Fruit fly (Drosophila melanogaster) whole organism, wandering third instar larva: ENCODE data around the gene CG9961.

Experiments used
- Abd-B ChIP-seq: fragments of >200 bp; optimal IDR thresholded peaks from 2 replicates; lab custom pipeline; 2017; ENCODE audit warnings: missing biosample characterization, missing genetic modification characterization
- CG32264 ChIP-seq: fragments of 200-800 bp; sonication (Bioruptor generic); optimal IDR thresholded peaks from 2 replicates; lab custom pipeline; 2016; ENCODE audit warnings: missing biosample characterization, missing genetic modification characterization
- CG9705 ChIP-seq: fragments of 200-800 bp; sonication (Bioruptor generic); optimal IDR thresholded peaks from 2 replicates; lab custom pipeline; 2018; ENCODE audit warnings: missing biosample characterization, mild to moderate bottlenecking, missing genetic modification characterization
- CrebA ChIP-seq: fragments of 200-800 bp; sonication (Bioruptor generic); optimal IDR thresholded peaks from 2 replicates; lab custom pipeline; 2016; ENCODE audit warnings: missing biosample characterization, mild to moderate bottlenecking, missing genetic modification characterization, borderline replicate concordance
- Dfd ChIP-seq: fragments of >200 bp; optimal IDR thresholded peaks from 2 replicates; lab custom pipeline; 2017; ENCODE audit warnings: missing biosample characterization, missing genetic modification characterization
- Dif ChIP-seq: fragments of 200-275, 200-300 bp; sonication (Bioruptor generic); optimal IDR thresholded peaks from 2 replicates; lab custom pipeline; 2018; ENCODE audit warnings: missing biosample characterization, missing genetic modification characterization; ENCODE audit not compliant: partially characterized antibody
- GATAd ChIP-seq: sonication (Bioruptor generic); optimal IDR thresholded peaks from 2 replicates; lab custom pipeline; 2016; ENCODE audit warnings: missing biosample characterization, missing genetic modification characterization
- HLH106 ChIP-seq: fragments of 200-800 bp; optimal IDR thresholded peaks from 3 replicates; lab custom pipeline; 2019; ENCODE audit warnings: missing biosample characterization, mild to moderate bottlenecking, missing genetic modification characterization, moderate library complexity
- Hnf4 ChIP-seq: fragments of 200-800 bp; sonication (Bioruptor generic); optimal IDR thresholded peaks from 2 replicates; lab custom pipeline; 2016; ENCODE audit warnings: missing biosample characterization, mild to moderate bottlenecking, missing genetic modification characterization
- Hr78 ChIP-seq: fragments of >200 bp; optimal IDR thresholded peaks from 2 replicates; lab custom pipeline; 2017; ENCODE audit warnings: missing biosample characterization, missing genetic modification characterization
- Hr83 ChIP-seq: fragments of 200-300 bp; sonication (Bioruptor generic); optimal IDR thresholded peaks from 2 replicates; lab custom pipeline; 2016; ENCODE audit warnings: missing biosample characterization, mild to moderate bottlenecking, missing genetic modification characterization, moderate library complexity; ENCODE audit not compliant: poor library complexity, severe bottlenecking
- Jra ChIP-seq: sonication (Bioruptor generic); optimal IDR thresholded peaks from 2 replicates; lab custom pipeline; 2016; ENCODE audit warnings: missing biosample characterization, missing genetic modification characterization
- Mio ChIP-seq: sonication (Bioruptor generic); optimal IDR thresholded peaks from 2 replicates; lab custom pipeline; 2016; ENCODE audit warnings: missing biosample characterization, missing genetic modification characterization
- Myc ChIP-seq: fragments of >200 bp; optimal IDR thresholded peaks from 2 replicates; lab custom pipeline; 2017
- N ChIP-seq: fragments of >200 bp; optimal IDR thresholded peaks from 2 replicates; lab custom pipeline; 2018; ENCODE audit warnings: missing biosample characterization, missing external identifiers, missing genetic modification characterization
- OdsH ChIP-seq: fragments of 200-800 bp; sonication (Bioruptor generic); optimal IDR thresholded peaks from 2 replicates; lab custom pipeline; 2016; ENCODE audit warnings: missing biosample characterization, mild to moderate bottlenecking, missing genetic modification characterization
- Rel ChIP-seq, 2 experiments: fragments of 200-800 bp; sonication (Bioruptor generic) in 1 of 2; optimal IDR thresholded peaks; 2 replicates in 1 of 2; 3 replicates in 1 of 2; lab custom pipeline; 2016 to 2019; ENCODE audit warnings: mild to moderate bottlenecking in 2 of 2, missing biosample characterization in 2 of 2, missing genetic modification characterization in 2 of 2, moderate library complexity in 1 of 2
- Sp1 ChIP-seq: fragments of 200-800 bp; sonication (Bioruptor generic); optimal IDR thresholded peaks from 3 replicates; lab custom pipeline; 2019; ENCODE audit warnings: missing biosample characterization, mild to moderate bottlenecking, missing genetic modification characterization, moderate library complexity
- Vsx2 ChIP-seq: fragments of 200-300, 225-300 bp; sonication (Bioruptor generic); optimal IDR thresholded peaks from 2 replicates; lab custom pipeline; 2018; ENCODE audit warnings: missing biosample characterization, missing genetic modification characterization; ENCODE audit not compliant: partially characterized antibody
- br ChIP-seq: fragments of 200-800 bp; sonication (Bioruptor generic); optimal IDR thresholded peaks from 2 replicates; lab custom pipeline; 2016; ENCODE audit warnings: missing biosample characterization, missing genetic modification characterization
- brk ChIP-seq: fragments of 200-800 bp; sonication (Bioruptor generic); optimal IDR thresholded peaks from 2 replicates; lab custom pipeline; 2016; ENCODE audit warnings: missing biosample characterization, mild to moderate bottlenecking, missing genetic modification characterization
- dl ChIP-seq, 2 experiments: fragments of 175-275, 200-275 bp in 1 of 2; fragments of 200-275 bp in 1 of 2; sonication (Bioruptor generic); optimal IDR thresholded peaks; lab custom pipeline; 2018; ENCODE audit warnings: mild to moderate bottlenecking in 2 of 2, missing biosample characterization in 2 of 2, missing genetic modification characterization in 2 of 2, moderate library complexity in 2 of 2; ENCODE audit not compliant: partially characterized antibody in 2 of 2, insufficient read depth in 1 of 2
- dmrt93B ChIP-seq: fragments of 200-800 bp; sonication (Bioruptor generic); optimal IDR thresholded peaks from 2 replicates; lab custom pipeline; 2018; ENCODE audit warnings: missing biosample characterization, mild to moderate bottlenecking, missing genetic modification characterization
- dsf ChIP-seq: sonication (Bioruptor generic); optimal IDR thresholded peaks from 2 replicates; lab custom pipeline; 2016; ENCODE audit warnings: missing biosample characterization, missing genetic modification characterization, borderline replicate concordance
- ey ChIP-seq: fragments of 200-800 bp; sonication (Bioruptor generic); optimal IDR thresholded peaks from 2 replicates; lab custom pipeline; 2016; ENCODE audit warnings: missing biosample characterization, missing genetic modification characterization
- foxo ChIP-seq, 2 experiments: fragments of 200-800 bp; sonication (Bioruptor generic); optimal IDR thresholded peaks; 2 replicates in 1 of 2; 3 replicates in 1 of 2; lab custom pipeline; 2016 to 2017; ENCODE audit warnings: missing biosample characterization in 2 of 2, missing genetic modification characterization in 2 of 2
- fru ChIP-seq: fragments of 200-800 bp; sonication (Bioruptor generic); optimal IDR thresholded peaks from 3 replicates; lab custom pipeline; 2016; ENCODE audit warnings: missing biosample characterization, mild to moderate bottlenecking, missing genetic modification characterization
- h ChIP-seq: fragments of 200-800 bp; sonication (Bioruptor generic); optimal IDR thresholded peaks from 3 replicates; lab custom pipeline; 2016; ENCODE audit warnings: missing biosample characterization, mild to moderate bottlenecking, missing genetic modification characterization
- jim ChIP-seq: fragments of 175-275, 200-325 bp; sonication (Bioruptor generic); optimal IDR thresholded peaks from 2 replicates; lab custom pipeline; 2016; ENCODE audit warnings: missing biosample characterization, mild to moderate bottlenecking, missing genetic modification characterization
- lola ChIP-seq: fragments of >200 bp; optimal IDR thresholded peaks from 2 replicates; lab custom pipeline; 2017; ENCODE audit warnings: missing biosample characterization, missing genetic modification characterization
- pan ChIP-seq: fragments of >200 bp; optimal IDR thresholded peaks from 2 replicates; lab custom pipeline; 2017
- psq ChIP-seq: fragments of 200-800 bp; sonication (Bioruptor generic); optimal IDR thresholded peaks from 3 replicates; lab custom pipeline; 2017; ENCODE audit warnings: missing biosample characterization, mild to moderate bottlenecking, missing genetic modification characterization, moderate library complexity
- rgr ChIP-seq: fragments of 200-800 bp; sonication (Bioruptor generic); optimal IDR thresholded peaks from 3 replicates; lab custom pipeline; 2016; ENCODE audit warnings: missing biosample characterization, mild to moderate bottlenecking, missing genetic modification characterization
- sage ChIP-seq: fragments of 200-800 bp; sonication (Bioruptor generic); optimal IDR thresholded peaks from 2 replicates; lab custom pipeline; 2016; ENCODE audit warnings: missing biosample characterization, mild to moderate bottlenecking, missing genetic modification characterization
- sv ChIP-seq: fragments of 200-800 bp; sonication (Bioruptor generic); optimal IDR thresholded peaks from 3 replicates; lab custom pipeline; 2016; ENCODE audit warnings: missing biosample characterization, missing genetic modification characterization
- tai ChIP-seq: sonication (Bioruptor generic); optimal IDR thresholded peaks from 2 replicates; lab custom pipeline; 2016; ENCODE audit warnings: missing biosample characterization, missing genetic modification characterization
- usp ChIP-seq: fragments of >200 bp; optimal IDR thresholded peaks from 2 replicates; lab custom pipeline; 2017; ENCODE audit warnings: missing biosample characterization, missing genetic modification characterization
- woc ChIP-seq: sonication (Bioruptor generic); optimal IDR thresholded peaks from 2 replicates; lab custom pipeline; 2016; ENCODE audit warnings: missing biosample characterization, mild to moderate bottlenecking, missing genetic modification characterization

The CG9961 gene

dm6 chr2L:2752460-2753411, 8.0 kb upstream of the CG9961 start, which contains the start of gene Pgk:
Gene Pgk, minus strand, starts transcription at chr2L:2753068.
- TF ChIP-seq Dif (GFP tag; lab: Kevin White, UChicago), result peak; percentile 100
- peak; percentile 47 for TF ChIP-seq dsf (GFP tag; lab: Kevin White, UChicago)
- peak; percentile 54 for TF ChIP-seq sv (GFP tag; lab: Kevin White, UChicago)
- TF ChIP-seq Dfd (GFP tag; lab: Kevin White, UChicago), result no peak
- TF ChIP-seq dmrt93B (GFP tag; lab: Kevin White, UChicago), result no peak
- peak; percentile 78 for TF ChIP-seq Hnf4 (GFP tag; lab: Kevin White, UChicago)
- TF ChIP-seq CG32264 (GFP tag; lab: Kevin White, UChicago), result peak; percentile 64
- TF ChIP-seq pan (lab: Kevin White, UChicago), result no peak
- peak; percentile 80 for TF ChIP-seq sage
- peak; percentile 44 for TF ChIP-seq brk
- peak; percentile 49 for TF ChIP-seq jim (GFP tag; lab: Kevin White, UChicago)
- peak; percentile 43 for TF ChIP-seq Jra (GFP tag; lab: Kevin White, UChicago)
- TF ChIP-seq Sp1 (GFP tag; lab: Kevin White, UChicago), result peak; percentile 87
- no peak for TF ChIP-seq Myc (lab: Kevin White, UChicago)
- peak; percentile 62 for TF ChIP-seq rgr
- no peak for TF ChIP-seq Mio
- TF ChIP-seq HLH106, result peak; percentile 59
- peak; percentile 66 for TF ChIP-seq Rel (GFP tag; optimal IDR thresholded peaks at IDR 0.05; lab: Kevin White, UChicago)
- peak; percentile 63 for TF ChIP-seq Rel (tag; optimal IDR thresholded peaks at IDR 0.05; lab: Kevin White, UChicago)
- TF ChIP-seq br (GFP tag; lab: Kevin White, UChicago), result peak; percentile 61
- peak; percentile 20 for TF ChIP-seq OdsH (GFP tag; lab: Kevin White, UChicago)
- TF ChIP-seq Hr78 (GFP tag; lab: Kevin White, UChicago), result no peak
- peak; percentile 98 to 99 for TF ChIP-seq dl (GFP tag; optimal IDR thresholded peaks at IDR 0.05; lab: Kevin White, UChicago; ENCODE audit: insufficient read depth in 1 of 2, partially characterized antibody in 2 of 2)
- TF ChIP-seq Hr83, result peak; percentile 85
- peak; percentile 66 for TF ChIP-seq fru (GFP tag; lab: Kevin White, UChicago)
- TF ChIP-seq woc (GFP tag; lab: Kevin White, UChicago), result no peak
- no peak for TF ChIP-seq GATAd (GFP tag; lab: Kevin White, UChicago)
- peak; percentile 27 for TF ChIP-seq psq (GFP tag; lab: Kevin White, UChicago)
- peak; percentile 38 to 47 for TF ChIP-seq foxo (GFP tag; optimal IDR thresholded peaks at IDR 0.05; lab: Kevin White, UChicago)
- peak; percentile 79 for TF ChIP-seq h (GFP tag; lab: Kevin White, UChicago)
- peak; percentile 35 for TF ChIP-seq ey

dm6 chr2L:2751904-2752459, 7.2 kb upstream of the CG9961 start, which contains the start of gene Bacc:
Gene Bacc, plus strand, starts transcription at chr2L:2752445.
- peak; percentile 65 for TF ChIP-seq dsf (GFP tag; lab: Kevin White, UChicago)
- peak; percentile 93 for TF ChIP-seq psq (GFP tag; lab: Kevin White, UChicago)
- peak; percentile 90 for TF ChIP-seq Jra (GFP tag; lab: Kevin White, UChicago)
- TF ChIP-seq GATAd (GFP tag; lab: Kevin White, UChicago), result no peak
- TF ChIP-seq tai (GFP tag; lab: Kevin White, UChicago), result no peak
- peak; percentile 89 to 98 for TF ChIP-seq foxo (GFP tag; optimal IDR thresholded peaks at IDR 0.05; lab: Kevin White, UChicago)
- no peak for TF ChIP-seq jim (GFP tag; lab: Kevin White, UChicago)
- TF ChIP-seq Mio, result peak; percentile 76
- peak; percentile 40 for TF ChIP-seq brk
- peak; percentile 96 for TF ChIP-seq HLH106
- TF ChIP-seq sage, result peak; percentile 85
- peak; percentile 12 to 28 for TF ChIP-seq dl (GFP tag; optimal IDR thresholded peaks at IDR 0.05; lab: Kevin White, UChicago; ENCODE audit: insufficient read depth in 1 of 2, partially characterized antibody in 2 of 2)
- TF ChIP-seq Hr78 (GFP tag; lab: Kevin White, UChicago), result no peak
- TF ChIP-seq rgr, result peak; percentile 95
- TF ChIP-seq sv (GFP tag; lab: Kevin White, UChicago), result peak; percentile 81
- peak; percentile 98 for TF ChIP-seq Sp1 (GFP tag; lab: Kevin White, UChicago)
- TF ChIP-seq ey, result peak; percentile 97
- peak; percentile 97 for TF ChIP-seq br (GFP tag; lab: Kevin White, UChicago)
- peak; percentile 82 for TF ChIP-seq CG32264 (GFP tag; lab: Kevin White, UChicago)
- peak; percentile 81 for TF ChIP-seq Hnf4 (GFP tag; lab: Kevin White, UChicago)
- TF ChIP-seq Hr83, result peak; percentile 87
- TF ChIP-seq CG9705 (GFP tag; lab: Kevin White, UChicago), result peak; percentile 92
- peak; percentile 92 for TF ChIP-seq woc (GFP tag; lab: Kevin White, UChicago)
- no peak for TF ChIP-seq lola
- TF ChIP-seq Rel (GFP tag; optimal IDR thresholded peaks at IDR 0.05; lab: Kevin White, UChicago), result peak; percentile 85
- TF ChIP-seq Rel (tag; optimal IDR thresholded peaks at IDR 0.05; lab: Kevin White, UChicago), result peak; percentile 25
- peak; percentile 98 for TF ChIP-seq fru (GFP tag; lab: Kevin White, UChicago)
- TF ChIP-seq N (GFP tag; lab: Kevin White, UChicago), result peak; percentile 12
- TF ChIP-seq Vsx2 (GFP tag; lab: Kevin White, UChicago), result no peak
- TF ChIP-seq dmrt93B (GFP tag; lab: Kevin White, UChicago), result peak; percentile 96
- no peak for TF ChIP-seq CrebA (GFP tag; lab: Kevin White, UChicago)
- TF ChIP-seq h (GFP tag; lab: Kevin White, UChicago), result peak; percentile 96
- TF ChIP-seq Myc (lab: Kevin White, UChicago), result no peak
- no peak for TF ChIP-seq usp (GFP tag; lab: Kevin White, UChicago)
- TF ChIP-seq Dif (GFP tag; lab: Kevin White, UChicago), result peak; percentile 61
- peak; percentile 76 for TF ChIP-seq Dfd (GFP tag; lab: Kevin White, UChicago)
- peak; percentile 98 for TF ChIP-seq OdsH (GFP tag; lab: Kevin White, UChicago)
- no peak for TF ChIP-seq Abd-B (GFP tag; lab: Kevin White, UChicago)
- no peak for TF ChIP-seq pan (lab: Kevin White, UChicago)
- TF ChIP-seq, all 38 proteins: peak for 27
